Worm (Caenorhabditis elegans) whole organism, late embryonic: Measurements from ENCODE around the gene F59B1.8.

Experiments
- C38D4.7 ChIP-seq: fragments of 200-800 bp; sonication (Bioruptor generic); optimal IDR thresholded peaks from 2 replicates; lab custom pipeline; 2018; ENCODE audit warnings: mild to moderate bottlenecking, missing genetic modification characterization, moderate library complexity, missing compliant biosample characterization
- K09A11.1 ChIP-seq: sonication (generic microtip); optimal IDR thresholded peaks from 2 replicates; lab custom pipeline; 2017; ENCODE audit warnings: antibody characterized with exemption, mild to moderate bottlenecking, missing genetic modification characterization, missing compliant biosample characterization; ENCODE audit not compliant: insufficient read depth
- T23F11.4 ChIP-seq: fragments of 200-800 bp; sonication (Bioruptor generic); optimal IDR thresholded peaks from 2 replicates; lab custom pipeline; 2018; ENCODE audit warnings: mild to moderate bottlenecking, missing genetic modification characterization, missing compliant biosample characterization
- ceh-18 ChIP-seq: sonication (generic microtip); optimal IDR thresholded peaks from 2 replicates; lab custom pipeline; 2016; ENCODE audit warnings: missing genetic modification characterization, missing compliant biosample characterization
- ceh-19 ChIP-seq: fragments of 200-800 bp; sonication (Bioruptor generic); optimal IDR thresholded peaks from 2 replicates; lab custom pipeline; 2018; ENCODE audit warnings: mild to moderate bottlenecking, missing genetic modification characterization, missing compliant biosample characterization
- ceh-22 ChIP-seq: sonication (generic microtip); optimal IDR thresholded peaks from 2 replicates; lab custom pipeline; 2017; ENCODE audit warnings: missing biosample characterization, missing genetic modification characterization
- ceh-30 ChIP-seq: fragments of 150-350 bp; optimal IDR thresholded peaks from 2 replicates; lab custom pipeline; 2014; ENCODE audit warnings: missing biosample characterization, missing genetic modification characterization
- ceh-34 ChIP-seq: sonication (generic microtip); optimal IDR thresholded peaks from 2 replicates; lab custom pipeline; 2016; ENCODE audit warnings: mild to moderate bottlenecking, missing genetic modification characterization, missing compliant biosample characterization
- ceh-45 ChIP-seq: fragments of 200-800 bp; sonication (Bioruptor generic); IDR thresholded peaks from 2 replicates; pipeline ENCODE4 v1.3.6; 2022; ENCODE audit warnings: missing genetic modification reagents, missing genetic modification characterization, missing compliant biosample characterization
- ceh-9 ChIP-seq: sonication (generic microtip); optimal IDR thresholded peaks from 2 replicates; lab custom pipeline; 2016; ENCODE audit warnings: mild to moderate bottlenecking, missing genetic modification characterization, inconsistent platforms, missing compliant biosample characterization
- che-1 ChIP-seq: sonication (generic microtip); optimal IDR thresholded peaks from 2 replicates; lab custom pipeline; 2016; ENCODE audit warnings: mild to moderate bottlenecking, missing genetic modification characterization, missing compliant biosample characterization
- dve-1 ChIP-seq: sonication (generic microtip); optimal IDR thresholded peaks from 2 replicates; lab custom pipeline; 2017; ENCODE audit warnings: antibody characterized with exemption, mild to moderate bottlenecking, missing genetic modification characterization, missing compliant biosample characterization
- gmeb-2 ChIP-seq: sonication (generic microtip); optimal IDR thresholded peaks from 2 replicates; lab custom pipeline; 2016; ENCODE audit warnings: missing genetic modification characterization, inconsistent platforms, missing compliant biosample characterization
- hlh-15 ChIP-seq: sonication (generic microtip); optimal IDR thresholded peaks from 2 replicates; lab custom pipeline; 2016; ENCODE audit warnings: missing genetic modification characterization, missing compliant biosample characterization
- hlh-30 ChIP-seq: sonication (generic microtip); optimal IDR thresholded peaks from 2 replicates; lab custom pipeline; 2017; ENCODE audit warnings: antibody characterized with exemption, missing genetic modification characterization, missing compliant biosample characterization; ENCODE audit not compliant: insufficient read depth
- hlh-6 ChIP-seq: sonication (generic microtip); optimal IDR thresholded peaks from 2 replicates; lab custom pipeline; 2016; ENCODE audit warnings: missing genotype, missing genetic modification characterization, missing compliant biosample characterization
- hlh-8 ChIP-seq: sonication (generic microtip); optimal IDR thresholded peaks from 2 replicates; lab custom pipeline; 2016; ENCODE audit warnings: missing genotype, missing genetic modification characterization, missing compliant biosample characterization
- lin-11 ChIP-seq: fragments of 200-800 bp; sonication (Bioruptor generic); optimal IDR thresholded peaks from 2 replicates; lab custom pipeline; 2018; ENCODE audit warnings: mild to moderate bottlenecking, missing genetic modification characterization, missing compliant biosample characterization
- madf-2 ChIP-seq: sonication (generic microtip); optimal IDR thresholded peaks from 2 replicates; lab custom pipeline; 2017; ENCODE audit warnings: missing genetic modification characterization, missing compliant biosample characterization
- mec-3 ChIP-seq: sonication (generic microtip); optimal IDR thresholded peaks from 2 replicates; lab custom pipeline; 2016; ENCODE audit warnings: borderline replicate concordance, missing genetic modification characterization, missing compliant biosample characterization
- nfya-1 ChIP-seq: sonication (generic microtip); optimal IDR thresholded peaks from 2 replicates; lab custom pipeline; 2017; ENCODE audit warnings: missing genetic modification characterization, mild to moderate bottlenecking, missing compliant biosample characterization, antibody characterized with exemption, moderate library complexity
- nhr-11 ChIP-seq: fragments of 150-350 bp; optimal IDR thresholded peaks from 2 replicates; lab custom pipeline; 2014; ENCODE audit warnings: missing biosample characterization, missing genetic modification characterization
- nhr-232 ChIP-seq: sonication (generic microtip); optimal IDR thresholded peaks from 2 replicates; lab custom pipeline; 2016; ENCODE audit warnings: missing genetic modification characterization, missing compliant biosample characterization
- pag-3 ChIP-seq: sonication (generic microtip); optimal IDR thresholded peaks from 2 replicates; lab custom pipeline; 2016; ENCODE audit warnings: missing compliant biosample characterization, missing genetic modification characterization, borderline replicate concordance
- pat-9 ChIP-seq: fragments of 200-800 bp; sonication (Bioruptor generic); optimal IDR thresholded peaks from 2 replicates; lab custom pipeline; 2018; ENCODE audit warnings: mild to moderate bottlenecking, missing genetic modification characterization, moderate library complexity, missing compliant biosample characterization
- pha-2 ChIP-seq: sonication (generic microtip); optimal IDR thresholded peaks from 2 replicates; lab custom pipeline; 2017; ENCODE audit warnings: mild to moderate bottlenecking, missing genetic modification characterization, missing compliant biosample characterization
- pqm-1 ChIP-seq: sonication (generic microtip); optimal IDR thresholded peaks from 2 replicates; lab custom pipeline; 2016; ENCODE audit warnings: missing genetic modification characterization, missing compliant biosample characterization
- rnt-1 ChIP-seq: sonication (generic microtip); optimal IDR thresholded peaks from 2 replicates; lab custom pipeline; 2016; ENCODE audit warnings: missing genetic modification characterization, missing compliant biosample characterization
- sox-2 ChIP-seq: fragments of 200-800 bp; sonication (Bioruptor generic); IDR thresholded peaks from 2 replicates; pipeline ENCODE4 v1.3.6; 2022; ENCODE audit warnings: missing genetic modification reagents, missing genetic modification characterization, missing compliant biosample characterization
- syd-9 ChIP-seq: sonication (generic microtip); optimal IDR thresholded peaks from 2 replicates; lab custom pipeline; 2016; ENCODE audit warnings: mild to moderate bottlenecking, missing genetic modification characterization, moderate library complexity, missing compliant biosample characterization
- tbx-2 ChIP-seq: sonication (generic microtip); optimal IDR thresholded peaks from 2 replicates; lab custom pipeline; 2016; ENCODE audit warnings: missing genetic modification characterization, missing compliant biosample characterization
- ttx-3 ChIP-seq: sonication (generic microtip); optimal IDR thresholded peaks from 2 replicates; lab custom pipeline; 2016; ENCODE audit warnings: missing genetic modification reagents, missing genetic modification characterization, missing compliant biosample characterization
- unc-55 ChIP-seq: sonication (generic microtip); optimal IDR thresholded peaks from 2 replicates; lab custom pipeline; 2017; ENCODE audit warnings: missing biosample characterization, missing genetic modification reagents, missing genetic modification characterization
- unc-86 ChIP-seq: sonication (generic microtip); optimal IDR thresholded peaks from 2 replicates; lab custom pipeline; 2016; ENCODE audit warnings: missing genetic modification characterization, missing compliant biosample characterization

The F59B1.8 gene

DNA sequence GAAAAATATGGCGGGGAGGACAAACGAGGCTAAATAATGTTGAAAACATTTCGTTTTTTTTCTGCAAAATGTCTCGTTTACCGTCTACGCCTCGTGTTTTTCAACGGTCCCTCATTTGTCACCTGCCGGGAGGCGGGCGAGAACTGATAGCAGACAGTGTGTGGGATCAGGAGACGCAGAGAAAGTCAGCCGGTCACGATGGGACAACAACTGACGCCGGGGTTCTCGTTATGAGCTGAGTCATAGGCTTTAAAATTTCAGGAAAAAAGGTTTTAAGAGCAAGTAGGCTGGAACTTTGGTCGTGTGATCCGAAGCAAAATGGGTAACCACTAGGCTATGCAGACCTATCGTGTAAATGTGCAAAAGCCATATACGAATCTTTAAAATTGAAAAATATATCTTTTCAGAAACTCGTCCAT lies 41.8 kb upstream of the F59B1.8 start, which contains the start of gene W08A12.2:
Gene W08A12.2, minus strand, starts transcription at position 103 of the 419 bp plus-strand sequence.
- TF ChIP-seq pqm-1 (tag; lab: Kevin White, UChicago) = no peak
- TF ChIP-seq nhr-11 (tag; lab: Kevin White, UChicago) = no peak
- TF ChIP-seq ceh-18 (tag; lab: Kevin White, UChicago) = peak; percentile 35
- peak; percentile 40 for TF ChIP-seq hlh-30 (tag; lab: Kevin White, UChicago)
- peak; percentile 16 for TF ChIP-seq unc-55 (GFP tag; lab: Kevin White, UChicago)
- TF ChIP-seq pha-2 (tag; lab: Kevin White, UChicago) = no peak
- no peak for TF ChIP-seq ceh-19 (GFP tag; lab: Kevin White, UChicago)
- no peak for TF ChIP-seq nfya-1 (tag; lab: Kevin White, UChicago)

ce11 chrV:3682553-3682952 lies 38.5 kb upstream of the F59B1.8 start, which contains the start of gene W08A12.3:
W08A12.3 (plus strand) TSS chrV:3682853.
- TF ChIP-seq hlh-6 = no peak
- no peak for TF ChIP-seq ttx-3 (tag; lab: Kevin White, UChicago)
- no peak for TF ChIP-seq pat-9 (tag; lab: Kevin White, UChicago)
- TF ChIP-seq tbx-2 (tag; lab: Kevin White, UChicago) = no peak
- TF ChIP-seq rnt-1 = no peak
- no peak for TF ChIP-seq che-1
- no peak for TF ChIP-seq ceh-45 (GFP tag; lab: Robert Waterston, UW)
- TF ChIP-seq hlh-30 (tag; lab: Kevin White, UChicago) = no peak
- no peak for TF ChIP-seq ceh-22 (tag; lab: Kevin White, UChicago)

- TF ChIP-seq nfya-1 (tag; lab: Kevin White, UChicago) = peak; percentile 52
- no peak for TF ChIP-seq sox-2 (GFP tag; lab: Robert Waterston, UW)
Observed at ce11 chrV:3678513-3678912, 34.5 kb upstream of the F59B1.8 start.

ce11 chrV:3677212-3677611 lies 33.2 kb upstream of the F59B1.8 start:
- TF ChIP-seq ceh-45 (GFP tag; lab: Robert Waterston, UW) (no peak), nhr-232 (tag; lab: Kevin White, UChicago) (no peak), hlh-30 (tag; lab: Kevin White, UChicago) (peak; percentile 28), ceh-30 (tag; lab: Kevin White, UChicago) (no peak), nfya-1 (tag; lab: Kevin White, UChicago) (peak; percentile 5), ceh-18 (tag; lab: Kevin White, UChicago) (peak; percentile 41), unc-55 (GFP tag; lab: Kevin White, UChicago) (peak; percentile 89), hlh-8 (peak; percentile 57), rnt-1 (peak; percentile 6)

- TF ChIP-seq ceh-9 (tag; lab: Kevin White, UChicago) = no peak
Observed at ce11 chrV:3673080-3673479, 29.0 kb upstream of the F59B1.8 start, which contains the start of gene pals-33. pals-33 (plus strand) TSS chrV:3673380.

- no peak for TF ChIP-seq mec-3 (tag; lab: Kevin White, UChicago)
Observed at ce11 chrV:3670499-3670898, 26.5 kb upstream of the F59B1.8 start, which contains the start of gene Y39H10B.3. Y39H10B.3 (plus strand) TSS chrV:3670799.

- TF ChIP-seq rnt-1 (no peak), pag-3 (no peak), C38D4.7 (GFP tag; lab: Kevin White, UChicago) (no peak), unc-86 (tag; lab: Kevin White, UChicago) (no peak), nhr-11 (tag; lab: Kevin White, UChicago) (no peak), tbx-2 (tag; lab: Kevin White, UChicago) (no peak), ttx-3 (tag; lab: Kevin White, UChicago) (no peak), gmeb-2 (tag; lab: Kevin White, UChicago) (no peak), ceh-18 (tag; lab: Kevin White, UChicago) (no peak), madf-2 (tag; lab: Kevin White, UChicago) (no peak), ceh-34 (tag; lab: Kevin White, UChicago) (no peak), unc-55 (GFP tag; lab: Kevin White, UChicago) (no peak), mec-3 (tag; lab: Kevin White, UChicago) (no peak), dve-1 (tag; lab: Kevin White, UChicago) (no peak), K09A11.1 (tag; lab: Kevin White, UChicago) (no peak), T23F11.4 (GFP tag; lab: Kevin White, UChicago) (no peak), sox-2 (GFP tag; lab: Robert Waterston, UW) (no peak), lin-11 (tag; lab: Kevin White, UChicago) (no peak), hlh-15 (no peak), syd-9 (tag; lab: Kevin White, UChicago) (no peak)
Observed at ce11 chrV:3668464-3668863, 24.4 kb upstream of the F59B1.8 start, which contains the start of gene Y39H10B.2. Y39H10B.2 (plus strand) TSS chrV:3668764.
